Worm (Caenorhabditis elegans): ENCODE data around the gene clec-136.

The clec-136 gene

DNA sequence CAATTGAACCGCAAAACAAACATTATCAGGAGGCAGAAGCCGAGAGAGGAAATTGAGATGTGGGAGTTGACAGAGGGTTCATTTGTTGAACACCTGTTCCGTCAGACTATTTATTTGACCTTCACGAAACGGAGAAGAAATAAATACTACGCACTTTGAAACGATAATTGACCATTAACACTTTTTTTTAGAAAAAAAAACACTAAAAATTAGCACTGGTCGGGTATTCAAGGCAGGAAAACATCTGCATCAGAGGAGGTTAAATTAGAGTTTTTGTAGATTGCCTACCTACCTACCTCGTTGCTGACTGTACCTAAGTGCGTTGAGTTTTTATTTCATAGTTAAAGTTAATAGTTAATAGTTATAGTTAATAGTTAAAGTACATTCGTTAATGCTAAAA lies 33.7 kb upstream of the clec-136 start:
- TF ChIP-seq hlh-1 (tag; optimal IDR thresholded peaks at IDR 0.05) (peak; percentile 31), lsy-2 (tag; optimal IDR thresholded peaks at IDR 0.05) (no peak)

DNA sequence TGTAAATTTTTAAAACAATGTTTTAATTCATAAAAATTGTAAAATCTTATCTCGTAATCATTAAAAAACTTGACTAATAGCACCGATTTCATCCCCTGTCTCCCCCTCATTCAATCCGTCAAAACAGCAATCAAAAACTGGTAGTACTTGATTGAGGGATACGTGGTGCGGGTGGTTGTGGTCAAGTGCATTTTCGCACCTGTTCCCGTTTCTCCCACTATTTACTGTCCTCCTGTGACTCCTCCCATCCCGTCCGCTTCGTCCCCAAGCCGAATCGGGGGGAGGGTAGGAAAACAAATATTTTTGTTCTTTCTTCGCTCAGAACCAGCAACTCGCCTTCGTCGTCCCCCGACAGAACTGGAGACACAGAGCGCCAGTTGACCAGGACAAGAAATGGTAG lies 32.4 kb upstream of the clec-136 start, which contains the start of gene lgc-27:
lgc-27 (plus strand) TSS at position 301 of the 400 bp plus-strand sequence.
- TF ChIP-seq nhr-237 (tag; optimal IDR thresholded peaks at IDR 0.05), result no peak
- no peak for TF ChIP-seq elt-3 (tag; optimal IDR thresholded peaks at IDR 0.05)
- TF ChIP-seq pha-4 (tag; optimal IDR thresholded peaks at IDR 0.05), result peak; percentile 55

DNA sequence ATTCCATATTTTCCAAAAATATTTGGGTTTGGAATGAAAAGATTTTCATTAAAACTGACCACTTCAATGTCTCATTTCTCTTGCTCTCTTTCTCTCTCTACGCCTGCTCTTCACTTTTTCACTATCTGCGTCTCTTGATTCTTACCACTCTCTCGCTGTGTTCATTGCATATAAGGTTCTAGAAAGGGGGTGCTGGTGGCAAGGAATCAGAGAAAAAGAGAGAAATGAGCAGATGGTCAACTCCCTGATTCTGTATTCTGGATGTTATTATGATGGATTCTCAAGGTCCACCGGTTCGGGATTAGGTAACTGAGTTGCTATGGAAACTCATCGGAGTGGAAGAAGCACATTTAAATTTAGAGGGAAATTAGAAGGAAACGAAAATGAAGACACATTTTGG lies 24.4 kb upstream of the clec-136 start:
- TF ChIP-seq mls-2 (tag; optimal IDR thresholded peaks at IDR 0.05), result peak; percentile 21
- TF ChIP-seq mep-1 (tag; optimal IDR thresholded peaks at IDR 0.05), result peak; percentile 72
- no peak for TF ChIP-seq ceh-43 (GFP tag; optimal IDR thresholded peaks at IDR 0.05)
- TF ChIP-seq lsy-2 (tag; optimal IDR thresholded peaks at IDR 0.05), result peak; percentile 4
- peak; percentile 91 for TF ChIP-seq cnd-1 (tag; optimal IDR thresholded peaks at IDR 0.05)
- TF ChIP-seq lin-32 (GFP tag; optimal IDR thresholded peaks at IDR 0.05), result peak; percentile 67
- no peak for TF ChIP-seq tbx-8 (GFP tag; optimal IDR thresholded peaks at IDR 0.05)
- TF ChIP-seq unc-120 (tag; optimal IDR thresholded peaks at IDR 0.05; ENCODE audit: poor library complexity, severe bottlenecking), result peak; percentile 47
- TF ChIP-seq ces-1 (GFP tag; optimal IDR thresholded peaks at IDR 0.05), result peak; percentile 78

DNA sequence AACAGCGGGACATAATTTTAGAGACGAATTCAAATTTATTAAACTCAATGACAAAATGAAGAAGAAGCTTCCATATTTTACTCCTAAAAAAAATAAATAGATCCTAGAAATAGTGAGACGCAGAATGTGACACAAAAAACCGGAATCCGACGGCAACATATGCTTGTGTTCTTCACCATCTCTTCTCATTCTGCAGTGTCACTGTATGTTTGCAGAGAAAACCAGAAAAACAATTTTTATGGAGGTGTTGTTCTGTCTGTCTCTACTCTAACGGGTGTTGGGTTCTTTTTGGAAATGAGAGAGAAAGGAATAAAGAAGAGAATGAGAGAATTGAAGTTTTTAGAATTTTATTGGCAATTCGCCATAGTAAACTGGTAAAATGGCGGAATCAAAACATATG lies 22.5 kb upstream of the clec-136 start:
- TF ChIP-seq lin-13 (tag; optimal IDR thresholded peaks at IDR 0.05), result no peak
- no peak for TF ChIP-seq nhr-76 (tag; optimal IDR thresholded peaks at IDR 0.05)
- TF ChIP-seq blmp-1 (tag; optimal IDR thresholded peaks at IDR 0.05), result no peak
- TF ChIP-seq cnd-1 (tag; optimal IDR thresholded peaks at IDR 0.05), result no peak
- no peak for TF ChIP-seq lsy-2 (tag; optimal IDR thresholded peaks at IDR 0.05)
- TF ChIP-seq mls-2 (tag; optimal IDR thresholded peaks at IDR 0.05), result no peak
- no peak for TF ChIP-seq pha-4 (tag; optimal IDR thresholded peaks at IDR 0.05)
- no peak for TF ChIP-seq ham-2 (GFP tag; optimal IDR thresholded peaks at IDR 0.05)
- no peak for TF ChIP-seq sem-2 (GFP tag; optimal IDR thresholded peaks at IDR 0.05)
- no peak for TF ChIP-seq lin-32 (GFP tag; optimal IDR thresholded peaks at IDR 0.05)
- TF ChIP-seq zip-8 (tag; optimal IDR thresholded peaks at IDR 0.05), result no peak
- no peak for TF ChIP-seq drap-1 (GFP tag; optimal IDR thresholded peaks at IDR 0.05)
- TF ChIP-seq nhr-2 (tag; optimal IDR thresholded peaks at IDR 0.05), result no peak
- TF ChIP-seq elt-3 (tag; optimal IDR thresholded peaks at IDR 0.05), result no peak
- TF ChIP-seq ztf-11 (tag; optimal IDR thresholded peaks at IDR 0.05), result no peak
- TF ChIP-seq tbx-8 (GFP tag; optimal IDR thresholded peaks at IDR 0.05), result no peak
- no peak for TF ChIP-seq bed-3 (GFP tag; optimal IDR thresholded peaks at IDR 0.05)

DNA sequence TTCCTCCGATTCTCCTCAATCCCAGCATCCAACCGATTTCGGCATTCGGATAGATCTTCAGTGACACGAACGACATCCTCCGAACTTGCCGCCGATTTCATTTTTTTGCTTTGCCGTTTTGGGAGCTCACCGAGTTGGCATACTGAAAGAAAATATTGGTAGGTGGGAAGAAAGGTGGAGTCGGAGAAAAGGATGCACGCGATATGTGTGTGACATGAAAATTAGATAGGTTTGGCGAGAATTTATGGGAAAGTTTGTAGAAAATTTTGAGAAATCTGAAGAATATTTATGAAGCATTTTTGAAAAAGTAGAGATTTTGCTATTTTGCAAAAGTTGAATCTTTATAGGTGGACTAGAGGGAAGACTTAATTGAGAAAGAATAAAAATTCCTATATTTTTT lies 21.9 kb upstream of the clec-136 start, which contains the start of gene che-10:
che-10 (minus strand) TSS at position 101 of the 400 bp plus-strand sequence.
- TF ChIP-seq ztf-11 (tag; optimal IDR thresholded peaks at IDR 0.05) (no peak), bed-3 (GFP tag; optimal IDR thresholded peaks at IDR 0.05) (no peak), M03D4.4 (tag; optimal IDR thresholded peaks at IDR 0.05) (no peak), lin-13 (tag; optimal IDR thresholded peaks at IDR 0.05) (no peak), nhr-12 (tag; optimal IDR thresholded peaks at IDR 0.05) (no peak), ceh-83 (GFP tag; optimal IDR thresholded peaks at IDR 0.05) (no peak), unc-39 (tag; optimal IDR thresholded peaks at IDR 0.05) (no peak), nhr-76 (tag; optimal IDR thresholded peaks at IDR 0.05) (no peak), nhr-28 (tag; optimal IDR thresholded peaks at IDR 0.05) (no peak), zip-8 (tag; optimal IDR thresholded peaks at IDR 0.05) (no peak), flh-1 (GFP tag; optimal IDR thresholded peaks at IDR 0.05) (no peak), tbx-8 (GFP tag; optimal IDR thresholded peaks at IDR 0.05) (no peak), drap-1 (GFP tag; optimal IDR thresholded peaks at IDR 0.05) (no peak), nhr-237 (tag; optimal IDR thresholded peaks at IDR 0.05) (no peak), sptf-1 (tag; optimal IDR thresholded peaks at IDR 0.05) (no peak), unc-120 (tag; optimal IDR thresholded peaks at IDR 0.05; ENCODE audit: poor library complexity, severe bottlenecking) (no peak), elt-3 (tag; optimal IDR thresholded peaks at IDR 0.05) (no peak)

DNA sequence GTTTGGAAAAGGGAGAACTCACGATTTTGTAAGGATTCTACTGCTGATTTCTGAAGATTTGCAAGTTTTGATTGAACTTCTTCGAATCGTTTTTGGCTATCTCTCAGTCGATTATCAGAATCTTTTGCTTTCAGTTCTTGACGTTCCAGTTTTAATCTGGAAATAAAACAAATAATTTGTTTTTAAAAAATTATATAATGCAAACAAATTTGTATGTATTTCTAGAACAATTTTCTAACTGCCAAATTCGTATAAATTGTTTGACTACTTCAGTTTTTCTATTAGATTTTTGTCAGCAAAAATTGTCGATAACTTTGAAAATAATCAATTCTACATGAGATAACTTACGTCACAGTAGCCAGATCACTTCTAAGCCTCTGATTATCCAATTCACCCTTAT lies 15.1 kb upstream of the clec-136 start:
- TF ChIP-seq nhr-76 (tag; optimal IDR thresholded peaks at IDR 0.05) (no peak), snpc-4 (tag; optimal IDR thresholded peaks at IDR 0.05) (no peak), elt-1 (tag; optimal IDR thresholded peaks at IDR 0.05; ENCODE audit: borderline replicate concordance, insufficient read depth) (no peak), nhr-237 (tag; optimal IDR thresholded peaks at IDR 0.05) (no peak), ztf-11 (tag; optimal IDR thresholded peaks at IDR 0.05) (no peak), lin-32 (GFP tag; optimal IDR thresholded peaks at IDR 0.05) (no peak), ceh-83 (GFP tag; optimal IDR thresholded peaks at IDR 0.05) (no peak), M03D4.4 (tag; optimal IDR thresholded peaks at IDR 0.05) (no peak), mls-2 (tag; optimal IDR thresholded peaks at IDR 0.05) (no peak), mab-5 (tag; optimal IDR thresholded peaks at IDR 0.05) (no peak), hlh-1 (tag; optimal IDR thresholded peaks at IDR 0.05) (no peak), ham-2 (GFP tag; optimal IDR thresholded peaks at IDR 0.05) (no peak), pha-4 (tag; optimal IDR thresholded peaks at IDR 0.05) (no peak), elt-3 (tag; optimal IDR thresholded peaks at IDR 0.05) (no peak), nhr-12 (tag; optimal IDR thresholded peaks at IDR 0.05) (no peak), sptf-1 (tag; optimal IDR thresholded peaks at IDR 0.05) (no peak), nhr-2 (tag; optimal IDR thresholded peaks at IDR 0.05) (no peak), unc-62 (GFP tag; optimal IDR thresholded peaks at IDR 0.05) (no peak), lsy-2 (tag; optimal IDR thresholded peaks at IDR 0.05) (no peak)

Data from whole organism, mixed stage, embryonic.